Worm (Caenorhabditis elegans) whole organism, L1 larva: Measurements from ENCODE around the gene M02E1.4.

Source experiments
- C04F5.9 ChIP-seq: sonication (generic microtip); optimal IDR thresholded peaks from 2 replicates; lab custom pipeline; 2016; ENCODE audit warnings: missing genetic modification characterization, missing compliant biosample characterization
- Y116A8C.19 ChIP-seq: sonication (generic microtip); optimal IDR thresholded peaks from 2 replicates; lab custom pipeline; 2016; ENCODE audit warnings: missing compliant biosample characterization, missing genetic modification characterization, borderline replicate concordance
- alr-1 ChIP-seq: fragments of 200-800 bp; sonication (Bioruptor generic); optimal IDR thresholded peaks from 2 replicates; lab custom pipeline; 2018; ENCODE audit warnings: borderline replicate concordance, mild to moderate bottlenecking, missing genetic modification characterization, missing compliant biosample characterization
- aly-2 ChIP-seq: fragments of 150-350 bp; optimal IDR thresholded peaks from 2 replicates; lab custom pipeline; 2014; ENCODE audit warnings: missing biosample characterization, missing genetic modification characterization
- blmp-1 ChIP-seq: fragments of 150-350 bp; optimal IDR thresholded peaks from 2 replicates; lab custom pipeline; 2014; ENCODE audit warnings: missing biosample characterization, missing genetic modification characterization
- ceh-8 ChIP-seq: fragments of 200-800 bp; sonication (Bioruptor generic); optimal IDR thresholded peaks from 2 replicates; lab custom pipeline; 2018; ENCODE audit warnings: mild to moderate bottlenecking, missing genetic modification characterization, moderate library complexity, missing compliant biosample characterization
- dpl-1 ChIP-seq, 3 experiments: fragments of 150-350 bp in 2 of 3; sonication (generic microtip) in 1 of 3; optimal IDR thresholded peaks; 2 replicates each; lab custom pipeline; 2014 to 2017; ENCODE audit warnings: missing biosample characterization in 3 of 3, missing genetic modification characterization in 3 of 3, missing genetic modification reagents in 3 of 3
- efl-1 ChIP-seq, 4 experiments: fragments of 150-350 bp; optimal IDR thresholded peaks in 3 of 4; peaks in 1 of 4; 1 replicate in 1 of 4; 2 replicates in 3 of 4; lab custom pipeline; 2014; ENCODE audit warnings: missing biosample characterization in 2 of 4, missing genetic modification characterization in 2 of 4, missing genetic modification reagents in 2 of 4
- egl-27 ChIP-seq, 2 experiments: fragments of 150-350 bp in 1 of 2; sonication (generic microtip); optimal IDR thresholded peaks; 3 replicates each; lab custom pipeline; 2017 to 2018; ENCODE audit warnings: missing biosample characterization in 2 of 2, missing genetic modification characterization in 2 of 2, missing genetic modification reagents in 2 of 2
- elt-3 ChIP-seq, 6 experiments: fragments of 150-350 bp in 1 of 6; sonication (generic microtip); optimal IDR thresholded peaks; 2 replicates each; lab custom pipeline; 2017 to 2018; ENCODE audit warnings: missing biosample characterization in 6 of 6, missing genetic modification characterization in 6 of 6, inconsistent platforms in 1 of 6
- fkh-8 ChIP-seq: sonication (generic microtip); optimal IDR thresholded peaks from 2 replicates; lab custom pipeline; 2016; ENCODE audit warnings: mild to moderate bottlenecking, missing genetic modification characterization, missing compliant biosample characterization
- hlh-4 ChIP-seq: sonication (generic microtip); optimal IDR thresholded peaks from 2 replicates; lab custom pipeline; 2016; ENCODE audit warnings: mild to moderate bottlenecking, missing genetic modification characterization, missing compliant biosample characterization
- hpl-2 ChIP-seq: fragments of 150-350 bp; optimal IDR thresholded peaks from 2 replicates; lab custom pipeline; 2014; ENCODE audit warnings: missing biosample characterization, missing genetic modification reagents, missing genetic modification characterization
- irx-1 ChIP-seq: sonication (generic microtip); optimal IDR thresholded peaks from 2 replicates; lab custom pipeline; 2016; ENCODE audit warnings: missing genetic modification characterization, missing compliant biosample characterization
- isw-1 ChIP-seq: fragments of 200-800 bp; sonication (Bioruptor generic); IDR thresholded peaks from 2 replicates; pipeline ENCODE4 v1.3.6; 2022; ENCODE audit warnings: missing genetic modification characterization, missing compliant biosample characterization
- jun-1 ChIP-seq: fragments of 150-350 bp; optimal IDR thresholded peaks from 2 replicates; lab custom pipeline; 2014; ENCODE audit warnings: missing biosample characterization, missing genetic modification reagents, missing genetic modification characterization
- lin-13 ChIP-seq: fragments of 150-350 bp; optimal IDR thresholded peaks from 2 replicates; lab custom pipeline; 2014; ENCODE audit warnings: missing biosample characterization, missing genetic modification reagents, missing genetic modification characterization
- lin-14 ChIP-seq: fragments of 200-800 bp; sonication (Bioruptor generic); optimal IDR thresholded peaks from 2 replicates; lab custom pipeline; 2018; ENCODE audit warnings: mild to moderate bottlenecking, missing genetic modification characterization, moderate library complexity, missing compliant biosample characterization
- lin-35 ChIP-seq, 2 experiments: fragments of 150-350 bp; optimal IDR thresholded peaks; 2 replicates each; lab custom pipeline; 2014; ENCODE audit warnings: missing biosample characterization in 2 of 2, missing genetic modification characterization in 2 of 2, missing genetic modification reagents in 2 of 2
- lin-39 ChIP-seq: fragments of 150-350 bp; optimal IDR thresholded peaks from 2 replicates; lab custom pipeline; 2014; ENCODE audit warnings: missing biosample characterization, missing genetic modification reagents, missing genetic modification characterization
- lir-3 ChIP-seq: sonication (generic microtip); optimal IDR thresholded peaks from 2 replicates; lab custom pipeline; 2016; ENCODE audit warnings: mild to moderate bottlenecking, missing genetic modification characterization, moderate library complexity, missing compliant biosample characterization; ENCODE audit not compliant: poor library complexity
- lsy-2 ChIP-seq, 2 experiments: fragments of 150-350 bp; optimal IDR thresholded peaks; 2 replicates each; lab custom pipeline; 2014; ENCODE audit warnings: missing biosample characterization in 2 of 2, missing genetic modification characterization in 2 of 2
- mab-9 ChIP-seq: fragments of 200-800 bp; sonication (Bioruptor generic); IDR thresholded peaks from 2 replicates; pipeline ENCODE4 v1.3.6; 2022; ENCODE audit warnings: missing genetic modification reagents, missing genetic modification characterization, missing compliant biosample characterization
- mdl-1 ChIP-seq, 2 experiments: fragments of 150-350 bp; optimal IDR thresholded peaks; 2 replicates each; lab custom pipeline; 2014 to 2017; ENCODE audit warnings: missing biosample characterization in 2 of 2, missing genetic modification characterization in 2 of 2, inconsistent platforms in 1 of 2
- mep-1 ChIP-seq: fragments of 150-350 bp; optimal IDR thresholded peaks from 2 replicates; lab custom pipeline; 2014; ENCODE audit warnings: missing biosample characterization, missing genetic modification characterization
- nhr-11 ChIP-seq: fragments of 150-350 bp; optimal IDR thresholded peaks from 2 replicates; lab custom pipeline; 2014; ENCODE audit warnings: missing biosample characterization, missing genetic modification characterization
- nhr-237 ChIP-seq: fragments of 150-350 bp; optimal IDR thresholded peaks from 2 replicates; lab custom pipeline; 2014; ENCODE audit warnings: missing biosample characterization, missing genetic modification characterization
- nhr-47 ChIP-seq: sonication (generic microtip); optimal IDR thresholded peaks from 2 replicates; lab custom pipeline; 2016; ENCODE audit warnings: mild to moderate bottlenecking, missing genetic modification characterization, moderate library complexity, missing compliant biosample characterization
- nhr-71 ChIP-seq: sonication (generic microtip); optimal IDR thresholded peaks from 2 replicates; lab custom pipeline; 2016; ENCODE audit warnings: mild to moderate bottlenecking, missing genetic modification characterization, moderate library complexity, missing compliant biosample characterization
- nhr-76 ChIP-seq: sonication (generic microtip); optimal IDR thresholded peaks from 2 replicates; lab custom pipeline; 2017; ENCODE audit warnings: missing biosample characterization, missing genetic modification characterization
- nhr-85 ChIP-seq: sonication (generic microtip); peaks from one replicate; lab custom pipeline; 2016; ENCODE audit warnings: missing genetic modification characterization, inconsistent platforms, missing compliant biosample characterization
- rnt-1 ChIP-seq: sonication (generic microtip); optimal IDR thresholded peaks from 2 replicates; lab custom pipeline; 2016; ENCODE audit warnings: mild to moderate bottlenecking, missing genetic modification characterization, moderate library complexity, missing compliant biosample characterization
- skn-1 ChIP-seq: fragments of 150-350 bp; optimal IDR thresholded peaks from 2 replicates; lab custom pipeline; 2014; ENCODE audit warnings: missing biosample characterization, missing genetic modification characterization
- snpc-4 ChIP-seq: fragments of 150-350 bp; optimal IDR thresholded peaks from 2 replicates; lab custom pipeline; 2014; ENCODE audit warnings: missing biosample characterization, missing genetic modification characterization
- snu-23 ChIP-seq: sonication (generic microtip); optimal IDR thresholded peaks from 2 replicates; lab custom pipeline; 2016; ENCODE audit warnings: missing genetic modification characterization, missing compliant biosample characterization
- sox-4 ChIP-seq: sonication (generic microtip); optimal IDR thresholded peaks from 2 replicates; lab custom pipeline; 2016; ENCODE audit warnings: missing genetic modification characterization, missing compliant biosample characterization
- sptf-1 ChIP-seq: fragments of 150-350 bp; optimal IDR thresholded peaks from 2 replicates; lab custom pipeline; 2014; ENCODE audit warnings: missing biosample characterization, missing genetic modification characterization
- sup-37 ChIP-seq: fragments of 200-800 bp; sonication (Bioruptor generic); optimal IDR thresholded peaks from 2 replicates; lab custom pipeline; 2018; ENCODE audit warnings: mild to moderate bottlenecking, missing genetic modification characterization, missing compliant biosample characterization
- swsn-7 ChIP-seq: sonication (generic microtip); optimal IDR thresholded peaks from 2 replicates; lab custom pipeline; 2016; ENCODE audit warnings: missing genetic modification characterization, missing compliant biosample characterization
- tbx-2 ChIP-seq: sonication (generic microtip); optimal IDR thresholded peaks from 2 replicates; lab custom pipeline; 2016; ENCODE audit warnings: missing genetic modification characterization, missing compliant biosample characterization
- tlp-1 ChIP-seq: fragments of 150-350 bp; optimal IDR thresholded peaks from 2 replicates; lab custom pipeline; 2014; ENCODE audit warnings: missing biosample characterization, missing genetic modification characterization
- unc-30 ChIP-seq: sonication (generic microtip); optimal IDR thresholded peaks from 2 replicates; lab custom pipeline; 2017; ENCODE audit warnings: missing biosample characterization, missing genetic modification characterization
- unc-62 ChIP-seq: fragments of 150-350 bp; optimal IDR thresholded peaks from 2 replicates; lab custom pipeline; 2014; ENCODE audit warnings: missing biosample characterization, missing genetic modification reagents, missing genetic modification characterization
- unc-86 ChIP-seq: sonication (generic microtip); optimal IDR thresholded peaks from 2 replicates; lab custom pipeline; 2016; ENCODE audit warnings: missing genetic modification characterization, missing compliant biosample characterization
- unc-98 ChIP-seq: fragments of 200-800 bp; sonication (Bioruptor generic); IDR thresholded peaks from 2 replicates; pipeline ENCODE4 v1.3.6; 2022; ENCODE audit warnings: missing genetic modification characterization, missing compliant biosample characterization
- vab-15 ChIP-seq: sonication (generic microtip); optimal IDR thresholded peaks from 2 replicates; lab custom pipeline; 2017; ENCODE audit warnings: missing genotype, mild to moderate bottlenecking, missing genetic modification characterization, missing compliant biosample characterization
- zag-1 ChIP-seq: fragments of 150-350 bp; optimal IDR thresholded peaks from 2 replicates; lab custom pipeline; 2014; ENCODE audit warnings: missing biosample characterization, missing genetic modification characterization
- ztf-11 ChIP-seq, 2 experiments: sonication (generic microtip); optimal IDR thresholded peaks; 2 replicates each; lab custom pipeline; 2016 to 2017; ENCODE audit warnings: missing genetic modification characterization in 2 of 2, missing biosample characterization in 1 of 2, missing compliant biosample characterization in 1 of 2
- ztf-4 ChIP-seq: fragments of 150-350 bp; optimal IDR thresholded peaks from 2 replicates; lab custom pipeline; 2014; ENCODE audit warnings: missing biosample characterization, missing genetic modification characterization

Gene M02E1.4

DNA sequence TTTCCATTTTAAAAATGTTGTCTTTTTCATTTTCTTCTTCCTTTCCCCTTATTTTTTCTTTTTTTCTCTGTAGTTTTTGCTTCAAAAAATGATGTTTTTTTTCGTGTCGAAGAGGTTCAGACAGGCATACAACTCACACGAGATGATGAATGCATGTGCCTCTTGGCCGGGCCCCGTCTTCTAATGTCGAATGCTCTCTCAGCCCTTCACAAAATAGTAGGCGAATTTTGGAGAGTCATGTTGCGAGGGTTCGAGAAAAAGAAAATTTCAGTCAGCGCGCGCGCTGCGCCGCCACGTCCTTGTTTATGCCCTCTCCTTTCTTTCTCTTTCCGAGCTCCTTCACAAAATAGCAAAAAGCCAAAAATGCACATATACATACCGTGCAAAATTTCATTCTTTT, 10.9 kb downstream of the M02E1.4 start (continued):
- no peak for TF ChIP-seq sup-37 (GFP tag; lab: Kevin White, UChicago)
- no peak for TF ChIP-seq sptf-1 (tag; lab: Kevin White, UChicago)
- no peak for TF ChIP-seq blmp-1 (tag; lab: Kevin White, UChicago)
- no peak for TF ChIP-seq nhr-237 (tag; lab: Kevin White, UChicago)
- no peak for TF ChIP-seq alr-1
- peak; percentile 24 to 27 for TF ChIP-seq lin-35 (GFP tag; optimal IDR thresholded peaks at IDR 0.05; lab: Kevin White, UChicago)
- TF ChIP-seq irx-1 (tag; lab: Kevin White, UChicago), result peak; percentile 25
- TF ChIP-seq C04F5.9 (tag; lab: Kevin White, UChicago), result no peak
- TF ChIP-seq egl-27 (tag; optimal IDR thresholded peaks at IDR 0.05; lab: Kevin White, UChicago), result no peak
- TF ChIP-seq nhr-76 (tag; lab: Kevin White, UChicago), result no peak
- TF ChIP-seq lir-3 (tag; lab: Kevin White, UChicago), result no peak
- peak; percentile 40 for TF ChIP-seq ceh-8
- TF ChIP-seq isw-1, result peak; percentile 62
- no peak for TF ChIP-seq sox-4 (tag; lab: Kevin White, UChicago)
- TF ChIP-seq nhr-71 (tag; lab: Kevin White, UChicago), result peak; percentile 82
- TF ChIP-seq hlh-4 (tag; lab: Kevin White, UChicago), result no peak
- peak; percentile 45 for TF ChIP-seq mep-1 (tag; lab: Kevin White, UChicago)
- peak; percentile 54 for TF ChIP-seq snu-23 (GFP tag; lab: Kevin White, UChicago)
- TF ChIP-seq jun-1, result peak; percentile 46
- TF ChIP-seq tbx-2 (tag; lab: Kevin White, UChicago), result peak; percentile 44
- peak; percentile 17 for TF ChIP-seq snpc-4 (tag; lab: Kevin White, UChicago)
- peak; percentile 68 for TF ChIP-seq skn-1 (tag; lab: Kevin White, UChicago)
- no peak for TF ChIP-seq tlp-1 (tag; lab: Kevin White, UChicago)
- peak; percentile 32 to 54 for TF ChIP-seq efl-1 (optimal IDR thresholded peaks at IDR 0.05; lab: Kevin White, UChicago)
- no peak for TF ChIP-seq efl-1 (GFP tag; optimal IDR thresholded peaks at IDR 0.05 in 1 of 2; lab: Kevin White, UChicago)
- TF ChIP-seq ztf-11 (tag; optimal IDR thresholded peaks at IDR 0.05; lab: Kevin White, UChicago), result no peak
- TF ChIP-seq lin-14 (GFP tag; lab: Kevin White, UChicago), result peak; percentile 94
- TF ChIP-seq hpl-2 (GFP tag; lab: Kevin White, UChicago), result no peak
- TF ChIP-seq nhr-85 (tag; lab: Kevin White, UChicago), result no peak
- TF ChIP-seq elt-3 (tag; optimal IDR thresholded peaks at IDR 0.05; lab: Kevin White, UChicago), result no peak
- TF ChIP-seq Y116A8C.19 (tag; lab: Kevin White, UChicago), result no peak
- TF ChIP-seq fkh-8 (tag; lab: Kevin White, UChicago), result peak; percentile 84
- peak; percentile 62 for TF ChIP-seq unc-86 (tag; lab: Kevin White, UChicago)
- no peak for TF ChIP-seq mab-9 (GFP tag; lab: Robert Waterston, UW)
- no peak for TF ChIP-seq lin-13 (GFP tag; lab: Kevin White, UChicago)
- TF ChIP-seq ztf-4, result no peak
- no peak for TF ChIP-seq aly-2 (tag; lab: Kevin White, UChicago)
- TF ChIP-seq nhr-11 (tag; lab: Kevin White, UChicago), result no peak
- no peak for TF ChIP-seq unc-62 (GFP tag; lab: Kevin White, UChicago)
- TF ChIP-seq mdl-1 (tag; optimal IDR thresholded peaks at IDR 0.05; lab: Kevin White, UChicago), result peak; percentile 32 to 86
- TF ChIP-seq unc-98, result no peak
- TF ChIP-seq lin-39, result no peak
- no peak for TF ChIP-seq unc-30

DNA sequence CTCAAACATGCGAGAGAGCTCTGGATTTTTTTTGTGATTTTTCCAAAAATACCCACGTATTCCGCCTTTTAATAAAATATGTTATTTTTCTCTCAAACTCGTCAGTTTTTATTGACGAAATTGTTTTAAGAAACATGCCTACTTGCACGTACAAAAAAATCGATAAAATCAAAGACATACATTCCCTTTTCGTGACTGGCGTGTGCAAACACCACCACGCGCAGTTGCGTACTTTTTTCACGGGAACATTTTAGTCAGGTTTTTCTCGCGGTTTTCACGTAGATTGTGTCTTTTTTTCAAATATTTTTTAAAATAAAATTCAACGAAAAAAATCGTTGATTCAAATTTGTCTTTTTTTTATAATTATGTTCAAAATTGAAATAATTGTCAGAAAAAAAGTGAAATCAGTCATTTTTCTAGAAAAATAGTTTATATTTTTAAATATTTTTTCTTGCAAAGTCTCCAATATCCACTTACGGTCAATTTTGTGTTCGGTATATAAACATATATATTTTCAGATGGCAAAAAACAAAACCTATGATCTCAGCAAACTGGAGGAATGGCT, 12.6 kb downstream of the M02E1.4 start, which contains the start of gene M02E1.1:
Gene M02E1.1, plus strand, starts transcription at position 515 of the 565 bp plus-strand sequence.
- no peak for TF ChIP-seq isw-1
- peak; percentile 6 for TF ChIP-seq snpc-4 (tag; lab: Kevin White, UChicago)
- peak in 1 of 2 experiments; percentile 42 for TF ChIP-seq mdl-1 (tag; optimal IDR thresholded peaks at IDR 0.05; lab: Kevin White, UChicago)
- no peak for TF ChIP-seq ztf-11 (tag; optimal IDR thresholded peaks at IDR 0.05; lab: Kevin White, UChicago)
- TF ChIP-seq swsn-7 (tag; lab: Kevin White, UChicago), result peak; percentile 21
- TF ChIP-seq lin-14 (GFP tag; lab: Kevin White, UChicago), result peak; percentile 41
- peak; percentile 36 for TF ChIP-seq tbx-2 (tag; lab: Kevin White, UChicago)
- no peak for TF ChIP-seq lir-3 (tag; lab: Kevin White, UChicago)
- TF ChIP-seq lin-39, result no peak
- TF ChIP-seq vab-15 (tag; lab: Kevin White, UChicago), result no peak
- peak in 1 of 2 experiments; percentile 22 for TF ChIP-seq efl-1 (optimal IDR thresholded peaks at IDR 0.05; lab: Kevin White, UChicago)
- TF ChIP-seq efl-1 (GFP tag; optimal IDR thresholded peaks at IDR 0.05 in 1 of 2; lab: Kevin White, UChicago), result peak; percentile 20 to 55
- TF ChIP-seq lsy-2 (tag; optimal IDR thresholded peaks at IDR 0.05; lab: Kevin White, UChicago), result peak; percentile 22 to 51
- TF ChIP-seq nhr-47, result peak; percentile 51
- no peak for TF ChIP-seq nhr-237 (tag; lab: Kevin White, UChicago)
- TF ChIP-seq blmp-1 (tag; lab: Kevin White, UChicago), result peak; percentile 45
- peak; percentile 25 for TF ChIP-seq rnt-1 (tag; lab: Kevin White, UChicago)
- no peak for TF ChIP-seq fkh-8 (tag; lab: Kevin White, UChicago)
- peak; percentile 53 for TF ChIP-seq nhr-71 (tag; lab: Kevin White, UChicago)
- peak in 2 of 3 experiments; percentile 26 to 38 for TF ChIP-seq dpl-1 (GFP tag; optimal IDR thresholded peaks at IDR 0.05; lab: Kevin White, UChicago)
- TF ChIP-seq zag-1 (tag; lab: Kevin White, UChicago), result no peak
- no peak for TF ChIP-seq irx-1 (tag; lab: Kevin White, UChicago)
- TF ChIP-seq snu-23 (GFP tag; lab: Kevin White, UChicago), result peak; percentile 45
